Worm (Caenorhabditis elegans): ENCODE results near the gene Y97E10AL.1.
A peak's percentile ranks its signal among the peaks of the same experiment; 100 is the strongest.

The Y97E10AL.1 gene

ce11 chrV:8024752-8025151 lies 38.8 kb downstream of the Y97E10AL.1 start, which contains the start of gene F43H9.3:
F43H9.3 (minus strand) TSS chrV:8024940.
- TF ChIP-seq lin-29 (GFP tag; IDR thresholded peaks at IDR 0.05) (no peak), mes-2 (tag; optimal IDR thresholded peaks at IDR 0.05; ENCODE audit: poor library complexity, severe bottlenecking) (peak; percentile 5), zip-11 (GFP tag; IDR thresholded peaks at IDR 0.05) (no peak), R02D3.7 (tag; optimal IDR thresholded peaks at IDR 0.05) (peak; percentile 83), unc-130 (GFP tag; optimal IDR thresholded peaks at IDR 0.05) (no peak), aha-1 (tag) (peak; percentile 56), dpl-1 (GFP tag; optimal IDR thresholded peaks at IDR 0.05) (peak; percentile 38), lim-7 (GFP tag; IDR thresholded peaks at IDR 0.05) (no peak), F37D6.2 (tag; optimal IDR thresholded peaks at IDR 0.05) (no peak), php-3 (GFP tag; IDR thresholded peaks at IDR 0.05) (no peak), unc-62 (GFP tag; optimal IDR thresholded peaks at IDR 0.05 in 1 of 2) (peak in 1 of 2 experiments; percentile 46), unc-62 (tag; optimal IDR thresholded peaks at IDR 0.05) (no peak), lsy-2 (tag; optimal IDR thresholded peaks at IDR 0.05) (peak in 1 of 2 experiments; percentile 87), lin-38 (GFP tag; IDR thresholded peaks at IDR 0.05) (peak; percentile 31; the same call in 1 of the 2 replicates), hlh-11 (tag; optimal IDR thresholded peaks at IDR 0.05) (no peak), pha-4 (GFP tag; IDR thresholded peaks at IDR 0.05) (no peak), pha-4 (tag; optimal IDR thresholded peaks at IDR 0.05) (no peak)

ce11 chrV:8025259-8025658 lies 39.3 kb downstream of the Y97E10AL.1 start:
- TF ChIP-seq nhr-28 (tag; optimal IDR thresholded peaks at IDR 0.05) (peak; percentile 64), hif-1 (tag; optimal IDR thresholded peaks at IDR 0.05) (peak in 1 of 2 experiments; percentile 43), hlh-30 (tag; optimal IDR thresholded peaks at IDR 0.05; ENCODE audit: insufficient read depth) (peak; percentile 23), mxl-3 (GFP tag; optimal IDR thresholded peaks at IDR 0.05) (no peak), ztf-7 (tag; optimal IDR thresholded peaks at IDR 0.05) (peak; percentile 83)

ce11 chrV:8026343-8026742 lies 40.4 kb downstream of the Y97E10AL.1 start, which contains the start of gene F43H9.4:
F43H9.4 (plus strand) TSS chrV:8026708.
- TF ChIP-seq spr-3 (GFP tag; optimal IDR thresholded peaks at IDR 0.05) (no peak), ces-1 (GFP tag; optimal IDR thresholded peaks at IDR 0.05) (no peak), pha-4 (GFP tag; IDR thresholded peaks at IDR 0.05) (no peak), pha-4 (tag; optimal IDR thresholded peaks at IDR 0.05) (no peak), nhr-10 (tag; optimal IDR thresholded peaks at IDR 0.05) (no peak), mep-1 (tag; optimal IDR thresholded peaks at IDR 0.05) (peak; percentile 9), zip-11 (GFP tag; IDR thresholded peaks at IDR 0.05) (no peak), F26F4.8 (GFP tag; conservative IDR thresholded peaks at IDR 0.05) (no peak), nhr-28 (tag; optimal IDR thresholded peaks at IDR 0.05) (peak; percentile 75), saeg-2 (GFP tag; IDR thresholded peaks at IDR 0.05) (no peak), mes-2 (tag; optimal IDR thresholded peaks at IDR 0.05; ENCODE audit: poor library complexity, severe bottlenecking) (no peak), ztf-7 (tag; optimal IDR thresholded peaks at IDR 0.05) (no peak), madf-9 (GFP tag; conservative IDR thresholded peaks at IDR 0.05) (no peak), lin-29 (GFP tag; IDR thresholded peaks at IDR 0.05) (no peak), daf-16 (GFP tag; optimal IDR thresholded peaks at IDR 0.05) (no peak), daf-16 (tag; optimal IDR thresholded peaks at IDR 0.05) (no peak), vab-7 (GFP tag; IDR thresholded peaks at IDR 0.05) (no peak), ztf-11 (tag; optimal IDR thresholded peaks at IDR 0.05) (no peak), ceh-62 (tag; optimal IDR thresholded peaks at IDR 0.05) (no peak), ceh-28 (tag; optimal IDR thresholded peaks at IDR 0.05) (no peak), fkh-10 (GFP tag; optimal IDR thresholded peaks at IDR 0.05) (no peak), snpc-1.2 (GFP tag; IDR thresholded peaks at IDR 0.05) (no peak), nhr-77 (tag; optimal IDR thresholded peaks at IDR 0.05) (no peak), F44E2.7 (GFP tag; IDR thresholded peaks at IDR 0.05) (no peak), zag-1 (tag; optimal IDR thresholded peaks at IDR 0.05) (no peak), ceh-32 (tag; optimal IDR thresholded peaks at IDR 0.05; ENCODE audit: poor library complexity) (no peak), D1046.2 (GFP tag; IDR thresholded peaks at IDR 0.05) (no peak), set-16 (GFP tag; IDR thresholded peaks at IDR 0.05) (no peak), F37D6.2 (tag; optimal IDR thresholded peaks at IDR 0.05) (no peak), R02D3.7 (tag; optimal IDR thresholded peaks at IDR 0.05) (no peak), zfp-3 (GFP tag; conservative IDR thresholded peaks at IDR 0.05) (no peak), egl-43 (GFP tag; IDR thresholded peaks at IDR 0.05) (no peak), lir-3 (tag; optimal IDR thresholded peaks at IDR 0.05) (no peak), hmg-1.1 (GFP tag; IDR thresholded peaks at IDR 0.05) (no peak), zfp-2 (tag; optimal IDR thresholded peaks at IDR 0.05) (no peak)

Measured in whole organism, L4 larva.